Worm (Caenorhabditis elegans): ENCODE measurements around the gene sqv-3.

DNA sequence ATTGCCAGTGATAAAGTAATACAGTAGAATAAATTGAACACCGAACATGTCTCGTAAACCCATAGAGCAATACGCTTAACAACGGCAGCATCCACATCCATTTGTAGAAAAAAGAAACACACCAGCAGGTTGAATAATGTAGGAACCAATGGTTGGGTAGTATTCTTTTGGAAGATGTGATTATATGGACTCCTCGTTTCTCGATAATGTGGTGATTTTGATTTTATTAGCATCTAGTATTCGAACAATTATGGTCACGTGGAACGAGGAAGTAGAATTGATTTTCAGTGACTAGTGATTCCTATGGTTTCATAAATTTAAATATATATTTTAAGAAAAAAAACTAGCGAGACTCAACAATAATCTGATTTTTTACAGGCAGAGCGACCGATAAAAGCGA is 16.3 kb upstream of the sqv-3 start, which contains the start of gene srxa-10:
- no peak for TF ChIP-seq him-1 (tag; optimal IDR thresholded peaks at IDR 0.05)
- no peak for TF ChIP-seq W03F9.2 (tag; optimal IDR thresholded peaks at IDR 0.05)
- TF ChIP-seq dao-5 (tag; optimal IDR thresholded peaks at IDR 0.05): no peak
